Worm (Caenorhabditis elegans): ENCODE measurements around the gene F44E5.5.

Gene F44E5.5

ce11 chrII:11802451-11802850 lies 43.0 kb downstream of the F44E5.5 start, which contains the start of gene F43G6.17:
Gene F43G6.17, plus strand, starts transcription at chrII:11802751.
- TF ChIP-seq dpl-1 (GFP tag; optimal IDR thresholded peaks at IDR 0.05) (no peak), unc-98 (GFP tag; IDR thresholded peaks at IDR 0.05) (no peak), C16A3.4 (tag; optimal IDR thresholded peaks at IDR 0.05) (no peak), pag-3 (tag; optimal IDR thresholded peaks at IDR 0.05; ENCODE audit: borderline replicate concordance, insufficient read depth) (no peak), ces-1 (GFP tag; optimal IDR thresholded peaks at IDR 0.05) (no peak), lir-3 (tag; optimal IDR thresholded peaks at IDR 0.05; ENCODE audit: poor library complexity) (no peak), nhr-71 (tag; optimal IDR thresholded peaks at IDR 0.05) (no peak), lin-35 (GFP tag; optimal IDR thresholded peaks at IDR 0.05) (no peak), pax-3 (tag; optimal IDR thresholded peaks at IDR 0.05) (no peak), egl-13 (tag; optimal IDR thresholded peaks at IDR 0.05) (no peak), lin-39 (tag; optimal IDR thresholded peaks at IDR 0.05) (no peak)

- no peak for TF ChIP-seq nhr-77 (tag; optimal IDR thresholded peaks at IDR 0.05)
- no peak for TF ChIP-seq mef-2 (tag; optimal IDR thresholded peaks at IDR 0.05)
- TF ChIP-seq ceh-82 (tag; optimal IDR thresholded peaks at IDR 0.05), result no peak
- no peak for TF ChIP-seq nhr-20 (tag; optimal IDR thresholded peaks at IDR 0.05)
- TF ChIP-seq unc-98 (GFP tag; IDR thresholded peaks at IDR 0.05), result no peak
- no peak for TF ChIP-seq fkh-10 (GFP tag; optimal IDR thresholded peaks at IDR 0.05)
- TF ChIP-seq C34B4.2 (tag; optimal IDR thresholded peaks at IDR 0.05), result no peak
- TF ChIP-seq hlh-4 (tag; optimal IDR thresholded peaks at IDR 0.05), result no peak
- no peak for TF ChIP-seq ces-1 (GFP tag; optimal IDR thresholded peaks at IDR 0.05)
- no peak for TF ChIP-seq nhr-11 (tag; optimal IDR thresholded peaks at IDR 0.05)
- no peak for TF ChIP-seq blmp-1 (tag; optimal IDR thresholded peaks at IDR 0.05)
- TF ChIP-seq ceh-8 (GFP tag; optimal IDR thresholded peaks at IDR 0.05), result no peak
- no peak for TF ChIP-seq sup-37 (GFP tag; optimal IDR thresholded peaks at IDR 0.05)
- no peak for TF ChIP-seq Y116A8C.19 (tag; optimal IDR thresholded peaks at IDR 0.05; ENCODE audit: borderline replicate concordance)
- no peak for TF ChIP-seq ceh-90 (tag; optimal IDR thresholded peaks at IDR 0.05)
- TF ChIP-seq lin-14 (GFP tag; optimal IDR thresholded peaks at IDR 0.05), result no peak
- no peak for TF ChIP-seq ztf-4 (tag; optimal IDR thresholded peaks at IDR 0.05)
- TF ChIP-seq nhr-19 (GFP tag; conservative IDR thresholded peaks at IDR 0.05), result no peak
- no peak for TF ChIP-seq nhr-71 (tag; optimal IDR thresholded peaks at IDR 0.05)
Measured at ce11 chrII:11806256-11806655, 46.8 kb downstream of the F44E5.5 start, which contains the start of gene jmjd-1.1. Gene jmjd-1.1, plus strand, starts transcription at chrII:11806556.

ce11 chrII:11808979-11809378 lies 49.5 kb downstream of the F44E5.5 start, which contains the start of gene F43G6.10:
Gene F43G6.10, plus strand, starts transcription at chrII:11809349.
- no peak for TF ChIP-seq sox-4 (tag; optimal IDR thresholded peaks at IDR 0.05)
- no peak for TF ChIP-seq unc-98 (GFP tag; IDR thresholded peaks at IDR 0.05)
- no peak for TF ChIP-seq C04F5.9 (tag; optimal IDR thresholded peaks at IDR 0.05)
- TF ChIP-seq swsn-7 (tag; optimal IDR thresholded peaks at IDR 0.05), result no peak
- TF ChIP-seq ceh-82 (tag; optimal IDR thresholded peaks at IDR 0.05), result no peak
- no peak for TF ChIP-seq sup-37 (GFP tag; optimal IDR thresholded peaks at IDR 0.05)
- no peak for TF ChIP-seq snpc-4 (tag; optimal IDR thresholded peaks at IDR 0.05)
- TF ChIP-seq pqm-1 (tag; optimal IDR thresholded peaks at IDR 0.05), result no peak
- TF ChIP-seq hpl-2 (GFP tag; optimal IDR thresholded peaks at IDR 0.05), result no peak
- no peak for TF ChIP-seq egl-13 (tag; optimal IDR thresholded peaks at IDR 0.05)
- no peak for TF ChIP-seq alr-1 (tag; optimal IDR thresholded peaks at IDR 0.05; ENCODE audit: borderline replicate concordance)
- no peak for TF ChIP-seq zip-4 (GFP tag; optimal IDR thresholded peaks at IDR 0.05)
- no peak for TF ChIP-seq lin-35 (GFP tag; optimal IDR thresholded peaks at IDR 0.05)
- no peak for TF ChIP-seq hlh-4 (tag; optimal IDR thresholded peaks at IDR 0.05)
- no peak for TF ChIP-seq pag-3 (tag; optimal IDR thresholded peaks at IDR 0.05; ENCODE audit: borderline replicate concordance, insufficient read depth)
- TF ChIP-seq nhr-12 (tag; optimal IDR thresholded peaks at IDR 0.05), result no peak
- TF ChIP-seq fkh-10 (GFP tag; optimal IDR thresholded peaks at IDR 0.05), result no peak
- no peak for TF ChIP-seq jun-1 (tag; optimal IDR thresholded peaks at IDR 0.05)

Data from whole organism, L1 larva.